Worm (Caenorhabditis elegans) whole organism, late embryonic: Measurements from ENCODE around the gene clec-79.

Experiments used
- C38D4.7 ChIP-seq: fragments of 200-800 bp; sonication (Bioruptor generic); optimal IDR thresholded peaks from 2 replicates; lab custom pipeline; 2018; ENCODE audit warnings: mild to moderate bottlenecking, missing genetic modification characterization, moderate library complexity, missing compliant biosample characterization
- K02D7.2 ChIP-seq: sonication (generic microtip); optimal IDR thresholded peaks from 2 replicates; lab custom pipeline; 2017; ENCODE audit warnings: mild to moderate bottlenecking, missing genetic modification characterization, missing compliant biosample characterization
- ahr-1 ChIP-seq: sonication (generic microtip); optimal IDR thresholded peaks from 2 replicates; lab custom pipeline; 2016; ENCODE audit warnings: missing genetic modification characterization, missing compliant biosample characterization
- ceh-14 ChIP-seq: sonication (generic microtip); optimal IDR thresholded peaks from 2 replicates; lab custom pipeline; 2016; ENCODE audit warnings: missing genotype, missing genetic modification characterization, missing compliant biosample characterization
- ceh-18 ChIP-seq: sonication (generic microtip); optimal IDR thresholded peaks from 2 replicates; lab custom pipeline; 2016; ENCODE audit warnings: missing genetic modification characterization, missing compliant biosample characterization
- ceh-2 ChIP-seq: sonication (generic microtip); optimal IDR thresholded peaks from 2 replicates; lab custom pipeline; 2016; ENCODE audit warnings: missing genotype, missing genetic modification characterization, missing compliant biosample characterization
- ceh-24 ChIP-seq: sonication (generic microtip); optimal IDR thresholded peaks from 2 replicates; lab custom pipeline; 2016; ENCODE audit warnings: mild to moderate bottlenecking, missing genetic modification characterization, missing compliant biosample characterization
- ceh-30 ChIP-seq: fragments of 150-350 bp; optimal IDR thresholded peaks from 2 replicates; lab custom pipeline; 2014; ENCODE audit warnings: missing biosample characterization, missing genetic modification characterization
- ceh-34 ChIP-seq: sonication (generic microtip); optimal IDR thresholded peaks from 2 replicates; lab custom pipeline; 2016; ENCODE audit warnings: mild to moderate bottlenecking, missing genetic modification characterization, missing compliant biosample characterization
- ceh-45 ChIP-seq: fragments of 200-800 bp; sonication (Bioruptor generic); IDR thresholded peaks from 2 replicates; pipeline ENCODE4 v1.3.6; 2022; ENCODE audit warnings: missing genetic modification reagents, missing genetic modification characterization, missing compliant biosample characterization
- ceh-48 ChIP-seq: sonication (generic microtip); optimal IDR thresholded peaks from 2 replicates; lab custom pipeline; 2016; ENCODE audit warnings: missing genetic modification characterization, inconsistent platforms, missing compliant biosample characterization
- ceh-6 ChIP-seq: fragments of 200-800 bp; sonication (Bioruptor generic); optimal IDR thresholded peaks from 2 replicates; lab custom pipeline; 2018; ENCODE audit warnings: mild to moderate bottlenecking, missing genetic modification characterization, missing compliant biosample characterization
- che-1 ChIP-seq: sonication (generic microtip); optimal IDR thresholded peaks from 2 replicates; lab custom pipeline; 2016; ENCODE audit warnings: mild to moderate bottlenecking, missing genetic modification characterization, missing compliant biosample characterization
- elt-2 ChIP-seq: sonication (generic microtip); optimal IDR thresholded peaks from 2 replicates; lab custom pipeline; 2016; ENCODE audit warnings: missing genetic modification reagents, missing genetic modification characterization, missing compliant biosample characterization
- elt-4 ChIP-seq: sonication (generic microtip); optimal IDR thresholded peaks from 2 replicates; lab custom pipeline; 2016; ENCODE audit warnings: missing genetic modification characterization, missing compliant biosample characterization
- ets-4 ChIP-seq: sonication (generic microtip); optimal IDR thresholded peaks from 2 replicates; lab custom pipeline; 2016; ENCODE audit warnings: missing genetic modification characterization, missing compliant biosample characterization
- eyg-1 ChIP-seq: sonication (generic microtip); optimal IDR thresholded peaks from 2 replicates; lab custom pipeline; 2016; ENCODE audit warnings: missing genotype, missing genetic modification characterization, missing compliant biosample characterization
- fax-1 ChIP-seq: sonication (generic microtip); optimal IDR thresholded peaks from 2 replicates; lab custom pipeline; 2016; ENCODE audit warnings: missing genotype, missing genetic modification characterization, missing compliant biosample characterization
- fkh-10 ChIP-seq: fragments of 150-350 bp; optimal IDR thresholded peaks from 2 replicates; lab custom pipeline; 2014; ENCODE audit warnings: missing biosample characterization, missing genetic modification reagents, missing genetic modification characterization
- fkh-6 ChIP-seq: sonication (generic microtip); optimal IDR thresholded peaks from 2 replicates; lab custom pipeline; 2016; ENCODE audit warnings: missing genetic modification characterization, missing compliant biosample characterization
- gmeb-2 ChIP-seq: sonication (generic microtip); optimal IDR thresholded peaks from 2 replicates; lab custom pipeline; 2016; ENCODE audit warnings: missing genetic modification characterization, inconsistent platforms, missing compliant biosample characterization
- hlh-13 ChIP-seq: fragments of 200-800 bp; sonication (Bioruptor generic); optimal IDR thresholded peaks from 2 replicates; lab custom pipeline; 2018; ENCODE audit warnings: mild to moderate bottlenecking, missing genetic modification characterization, missing compliant biosample characterization
- hlh-15 ChIP-seq: sonication (generic microtip); optimal IDR thresholded peaks from 2 replicates; lab custom pipeline; 2016; ENCODE audit warnings: missing genetic modification characterization, missing compliant biosample characterization
- hlh-6 ChIP-seq: sonication (generic microtip); optimal IDR thresholded peaks from 2 replicates; lab custom pipeline; 2016; ENCODE audit warnings: missing genotype, missing genetic modification characterization, missing compliant biosample characterization
- hlh-8 ChIP-seq: sonication (generic microtip); optimal IDR thresholded peaks from 2 replicates; lab custom pipeline; 2016; ENCODE audit warnings: missing genotype, missing genetic modification characterization, missing compliant biosample characterization
- nfya-1 ChIP-seq: sonication (generic microtip); optimal IDR thresholded peaks from 2 replicates; lab custom pipeline; 2017; ENCODE audit warnings: missing genetic modification characterization, mild to moderate bottlenecking, missing compliant biosample characterization, antibody characterized with exemption, moderate library complexity
- nhr-11 ChIP-seq: fragments of 150-350 bp; optimal IDR thresholded peaks from 2 replicates; lab custom pipeline; 2014; ENCODE audit warnings: missing biosample characterization, missing genetic modification characterization
- nhr-232 ChIP-seq: sonication (generic microtip); optimal IDR thresholded peaks from 2 replicates; lab custom pipeline; 2016; ENCODE audit warnings: missing genetic modification characterization, missing compliant biosample characterization
- pax-1 ChIP-seq: fragments of 150-350 bp; optimal IDR thresholded peaks from 2 replicates; lab custom pipeline; 2014; ENCODE audit warnings: missing biosample characterization, missing genetic modification characterization
- pha-2 ChIP-seq: sonication (generic microtip); optimal IDR thresholded peaks from 2 replicates; lab custom pipeline; 2017; ENCODE audit warnings: mild to moderate bottlenecking, missing genetic modification characterization, missing compliant biosample characterization
- pqm-1 ChIP-seq: sonication (generic microtip); optimal IDR thresholded peaks from 2 replicates; lab custom pipeline; 2016; ENCODE audit warnings: missing genetic modification characterization, missing compliant biosample characterization
- pros-1 ChIP-seq: fragments of 150-350 bp; optimal IDR thresholded peaks from 2 replicates; lab custom pipeline; 2014; ENCODE audit warnings: missing biosample characterization, missing genetic modification reagents, missing genetic modification characterization
- rnt-1 ChIP-seq: sonication (generic microtip); optimal IDR thresholded peaks from 2 replicates; lab custom pipeline; 2016; ENCODE audit warnings: missing genetic modification characterization, missing compliant biosample characterization
- sdc-2 ChIP-seq: sonication (generic microtip); optimal IDR thresholded peaks from 2 replicates; lab custom pipeline; 2016; ENCODE audit warnings: missing genotype, missing genetic modification characterization, missing compliant biosample characterization
- sox-2 ChIP-seq: fragments of 200-800 bp; sonication (Bioruptor generic); IDR thresholded peaks from 2 replicates; pipeline ENCODE4 v1.3.6; 2022; ENCODE audit warnings: missing genetic modification reagents, missing genetic modification characterization, missing compliant biosample characterization
- ttx-3 ChIP-seq: sonication (generic microtip); optimal IDR thresholded peaks from 2 replicates; lab custom pipeline; 2016; ENCODE audit warnings: missing genetic modification reagents, missing genetic modification characterization, missing compliant biosample characterization
- unc-3 ChIP-seq, 2 experiments: fragments of 200-800 bp in 1 of 2; sonication (Bioruptor generic) in 1 of 2; sonication (generic microtip) in 1 of 2; conservative IDR thresholded peaks in 1 of 2; optimal IDR thresholded peaks in 1 of 2; 2 replicates each; pipeline versions ENCODE4 v1.3.6 to Lab custom; 2016 to 2022; ENCODE audit warnings: missing compliant biosample characterization in 2 of 2, missing genetic modification characterization in 2 of 2, missing genetic modification reagents in 1 of 2

Gene clec-79

ce11 chrIV:3962584-3962983 is 10.6 kb upstream of the clec-79 start, which contains the start of gene Y46C8AM.1:
Gene Y46C8AM.1 (plus strand): TSS chrIV:3962884.
- TF ChIP-seq nhr-232 (no peak), ceh-45 (no peak), K02D7.2 (tag; lab: Kevin White, UChicago) (no peak), ceh-18 (tag; lab: Kevin White, UChicago) (no peak), pax-1 (tag; lab: Kevin White, UChicago) (no peak), gmeb-2 (tag; lab: Kevin White, UChicago) (no peak), hlh-6 (tag; lab: Kevin White, UChicago) (no peak), elt-2 (tag; lab: Kevin White, UChicago) (no peak), fkh-10 (GFP tag; lab: Kevin White, UChicago) (no peak), hlh-15 (tag; lab: Kevin White, UChicago) (no peak), pros-1 (no peak)
- TF ChIP-seq, all 69 proteins: peak for 0

DNA sequence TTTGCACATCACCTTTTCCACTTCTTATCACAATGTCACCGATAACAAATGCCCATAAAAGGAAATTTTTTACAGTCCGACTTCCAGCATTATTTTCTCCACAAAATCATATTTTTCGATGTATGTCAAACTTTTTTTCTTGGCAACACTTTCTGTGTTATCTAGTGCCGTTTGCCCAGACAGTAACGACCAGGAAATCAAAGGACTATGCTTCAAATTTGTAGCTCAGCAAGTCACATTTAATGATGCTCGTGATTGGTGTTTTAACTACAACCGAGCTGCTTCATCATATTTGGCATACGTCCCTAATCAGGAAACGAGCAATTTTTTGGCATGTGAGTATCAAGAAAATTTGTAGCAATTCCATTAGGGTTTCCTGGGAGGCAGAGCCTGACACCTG is 9.7 kb upstream of the clec-79 start:
- TF ChIP-seq ahr-1 (tag; lab: Kevin White, UChicago) (no peak), C38D4.7 (GFP tag; lab: Kevin White, UChicago) (no peak), sox-2 (GFP tag; lab: Robert Waterston, UW) (no peak), eyg-1 (tag; lab: Kevin White, UChicago) (no peak), ceh-48 (no peak), hlh-8 (no peak), nhr-11 (tag; lab: Kevin White, UChicago) (no peak), sdc-2 (tag; lab: Kevin White, UChicago) (no peak), ceh-2 (no peak), pqm-1 (tag; lab: Kevin White, UChicago) (no peak), che-1 (tag; lab: Kevin White, UChicago) (no peak), ceh-30 (tag; lab: Kevin White, UChicago) (no peak), nfya-1 (no peak), elt-4 (tag; lab: Kevin White, UChicago) (no peak), ceh-24 (tag; lab: Kevin White, UChicago) (no peak), pros-1 (no peak), rnt-1 (no peak)

DNA sequence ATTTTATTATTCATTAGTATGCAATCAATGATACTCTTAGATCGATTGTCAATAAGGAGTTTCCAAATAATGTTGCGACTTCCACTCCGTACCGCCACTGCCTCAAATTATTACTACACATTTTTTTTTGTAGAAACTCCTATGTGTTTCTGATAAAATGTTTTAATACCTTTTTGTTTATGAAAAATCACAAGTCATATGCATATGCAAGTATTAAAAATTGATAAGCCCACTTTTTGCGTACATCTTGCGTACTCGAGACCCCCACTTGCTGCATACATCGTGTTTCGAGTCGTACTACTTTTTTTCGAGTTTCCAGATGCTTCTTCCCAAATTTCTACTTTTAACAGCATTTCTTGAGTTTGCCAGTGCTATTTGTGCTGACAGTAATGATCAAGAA is 8.1 kb upstream of the clec-79 start, which contains the start of gene clec-76:
TSS of gene clec-76 (plus strand) at position 234 of the 400 bp plus-strand sequence.
- TF ChIP-seq ets-4 (tag; lab: Kevin White, UChicago) (no peak), K02D7.2 (tag; lab: Kevin White, UChicago) (no peak), ceh-34 (tag; lab: Kevin White, UChicago) (no peak), fkh-6 (tag; lab: Kevin White, UChicago) (no peak), fax-1 (tag; lab: Kevin White, UChicago) (no peak), nfya-1 (no peak), sdc-2 (tag; lab: Kevin White, UChicago) (no peak), ceh-6 (no peak), nhr-11 (tag; lab: Kevin White, UChicago) (no peak), pha-2 (tag; lab: Kevin White, UChicago) (no peak), hlh-6 (tag; lab: Kevin White, UChicago) (no peak), unc-3 (GFP tag; conservative IDR thresholded peaks at IDR 0.05; lab: Robert Waterston, UW) (no peak), unc-3 (tag; optimal IDR thresholded peaks at IDR 0.05; lab: Kevin White, UChicago) (no peak), hlh-13 (no peak)

DNA sequence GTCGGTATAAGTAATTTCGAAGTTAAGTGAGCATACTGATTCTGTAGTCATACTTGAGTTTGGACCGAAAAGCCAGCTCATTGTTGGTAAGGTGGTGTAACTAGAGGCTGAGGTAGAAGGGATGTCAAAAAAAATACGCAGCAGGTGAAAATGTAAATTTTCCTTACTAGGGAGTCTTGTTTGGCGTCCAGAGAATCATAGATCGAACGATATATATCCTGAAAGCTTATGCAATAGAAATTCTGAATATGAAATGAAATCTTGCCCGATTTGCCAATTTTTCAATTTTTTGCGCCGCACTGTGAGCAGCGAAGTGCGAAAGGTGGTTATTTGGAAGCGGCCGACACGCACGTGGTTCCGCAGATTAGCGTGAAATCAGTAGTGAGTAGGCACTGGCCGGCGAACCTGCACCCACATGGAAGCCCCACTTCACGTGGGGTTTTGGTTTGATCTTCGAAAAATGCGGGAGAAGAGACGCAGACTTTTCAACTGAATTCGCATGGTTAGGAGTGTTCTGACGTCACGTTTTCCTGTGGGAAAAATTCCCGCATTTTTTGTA is 4.9 kb downstream of the clec-79 start, which contains the start of gene srh-220:
TSS of gene srh-220 (minus strand) at position 51 of the 559 bp plus-strand sequence.
- no peak for TF ChIP-seq ttx-3
- no peak for TF ChIP-seq ceh-14 (tag; lab: Kevin White, UChicago)
